Fruit fly (Drosophila melanogaster): Measurements from ENCODE around the gene CG6833.
A peak's percentile ranks its signal among the peaks of the same experiment; 100 is the strongest.

The CG6833 gene

DNA sequence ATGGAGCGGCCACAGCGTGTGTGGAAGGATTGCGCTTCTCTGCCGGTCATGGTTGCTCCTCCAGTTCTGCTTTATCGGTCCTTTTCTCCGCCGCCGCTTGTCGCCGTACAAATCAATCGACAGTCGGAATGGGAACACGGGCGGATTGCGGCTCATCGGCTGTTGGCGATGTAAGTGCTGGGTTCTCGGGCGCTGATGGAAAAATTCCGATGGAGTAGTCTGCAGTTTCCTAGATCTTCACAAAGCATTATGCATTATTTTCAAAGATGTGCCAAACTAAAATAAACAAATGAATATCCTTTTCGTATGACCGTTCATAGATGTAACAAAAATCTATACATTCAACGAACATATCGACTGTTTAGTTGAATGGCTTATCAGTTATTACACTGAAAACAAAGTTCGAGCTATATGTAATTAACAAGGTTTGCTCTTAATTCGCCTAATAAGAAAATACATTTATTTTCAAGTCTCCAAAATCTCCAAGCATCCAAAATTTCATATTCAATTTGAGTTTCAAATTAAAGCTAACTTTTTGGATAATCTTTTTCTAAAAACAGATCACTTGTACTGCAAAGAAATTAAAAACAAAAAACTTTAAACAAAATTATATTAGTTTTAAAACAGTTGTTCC is 1.3 kb upstream of the CG6833 start, which contains the start of gene Neurl4:
Gene Neurl4, minus strand, starts transcription at position 273 of the 634 bp plus-strand sequence.
- no peak for TF ChIP-seq croc (GFP tag; conservative IDR thresholded peaks at IDR 0.05)
- TF ChIP-seq YL-1 (GFP tag; optimal IDR thresholded peaks at IDR 0.05): peak; percentile 31
- TF ChIP-seq fd96Cb (tag; optimal IDR thresholded peaks at IDR 0.05): peak; percentile 47
- no peak for TF ChIP-seq CG1603 (tag; optimal IDR thresholded peaks at IDR 0.05)
- TF ChIP-seq wor (GFP tag; IDR thresholded peaks at IDR 0.05): peak; percentile 43; the same call in 1 of the 2 replicates
- peak; percentile 88 for TF ChIP-seq Med (GFP tag)
- no peak for TF ChIP-seq Hr78 (GFP tag; optimal IDR thresholded peaks at IDR 0.05)
- TF ChIP-seq Ets65A (GFP tag): peak; percentile 88
- peak; percentile 53 for TF ChIP-seq CG30431 (GFP tag; optimal IDR thresholded peaks at IDR 0.05)
- TF ChIP-seq hth (optimal IDR thresholded peaks at IDR 0.05): no peak
- peak; percentile 46; the same call in 1 of the 4 replicates for TF ChIP-seq Gug (GFP tag; IDR thresholded peaks at IDR 0.05)
- TF ChIP-seq otp (GFP tag; IDR thresholded peaks at IDR 0.05): peak; percentile 61; the same call in 2 of the 3 replicates
- TF ChIP-seq HLH3B (GFP tag; IDR thresholded peaks at IDR 0.05): peak; percentile 58
- TF ChIP-seq Nf-YA (GFP tag; IDR thresholded peaks at IDR 0.05): peak; percentile 50; the same call in 1 of the 2 replicates
- TF ChIP-seq scrt (GFP tag; optimal IDR thresholded peaks at IDR 0.05): no peak
- TF ChIP-seq BEAF-32 (GFP tag; optimal IDR thresholded peaks at IDR 0.05): peak; percentile 51
- peak; percentile 58 to 80 for TF ChIP-seq dpn (GFP tag; optimal IDR thresholded peaks at IDR 0.05)
- peak; percentile 32 for TF ChIP-seq CG7556 (GFP tag; optimal IDR thresholded peaks at IDR 0.05)
- peak; percentile 83 for TF ChIP-seq Hsf (GFP tag; optimal IDR thresholded peaks at IDR 0.05)
- peak; percentile 22 for TF ChIP-seq Mad (GFP tag; optimal IDR thresholded peaks at IDR 0.05)
- no peak for TF ChIP-seq pan (optimal IDR thresholded peaks at IDR 0.05)
- TF ChIP-seq pan (GFP tag; optimal IDR thresholded peaks at IDR 0.05 in 1 of 2, IDR thresholded peaks at IDR 0.05 in 1 of 2): peak in 1 of 2 experiments; percentile 63
- TF ChIP-seq mam (GFP tag; optimal IDR thresholded peaks at IDR 0.05): peak; percentile 82
- peak; percentile 74 for TF ChIP-seq bab2 (GFP tag; optimal IDR thresholded peaks at IDR 0.05)
- no peak for TF ChIP-seq fd64A (GFP tag; optimal IDR thresholded peaks at IDR 0.05)
- TF ChIP-seq toy (GFP tag; IDR thresholded peaks at IDR 0.05): no peak
- peak; percentile 51 for TF ChIP-seq Antp (GFP tag; optimal IDR thresholded peaks at IDR 0.05)
- peak; percentile 45 for TF ChIP-seq Lhr (GFP tag; optimal IDR thresholded peaks at IDR 0.05)
- peak; percentile 75 for TF ChIP-seq CG33557 (GFP tag; optimal IDR thresholded peaks at IDR 0.05)
- TF ChIP-seq seq (GFP tag; IDR thresholded peaks at IDR 0.05): no peak
- TF ChIP-seq MBD-R2 (GFP tag; IDR thresholded peaks at IDR 0.05): peak; percentile 69
- no peak for TF ChIP-seq Max (GFP tag; optimal IDR thresholded peaks at IDR 0.05)
- TF ChIP-seq Hey (tag; optimal IDR thresholded peaks at IDR 0.05): no peak
- peak; percentile 24 for TF ChIP-seq CG15011 (GFP tag; optimal IDR thresholded peaks at IDR 0.05)
- no peak for TF ChIP-seq D19A (tag; optimal IDR thresholded peaks at IDR 0.05)
- TF ChIP-seq Sry-β (GFP tag; optimal IDR thresholded peaks at IDR 0.05): no peak
- no peak for TF ChIP-seq aop (GFP tag; IDR thresholded peaks at IDR 0.05)
- TF ChIP-seq ato (GFP tag; IDR thresholded peaks at IDR 0.05; ENCODE audit: partially characterized antibody): no peak
- no peak for TF ChIP-seq CG4707 (GFP tag; optimal IDR thresholded peaks at IDR 0.05)
- TF ChIP-seq disco-r (GFP tag; optimal IDR thresholded peaks at IDR 0.05): no peak
- TF ChIP-seq btn (GFP tag; optimal IDR thresholded peaks at IDR 0.05): no peak
- peak; percentile 53; the same call in 1 of the 3 replicates for TF ChIP-seq zfh1 (GFP tag; IDR thresholded peaks at IDR 0.05)
- TF ChIP-seq fd3F (GFP tag; optimal IDR thresholded peaks at IDR 0.05): peak; percentile 66
- TF ChIP-seq ranshi (GFP tag; IDR thresholded peaks at IDR 0.05): peak; percentile 62
- no peak for TF ChIP-seq CG4404 (GFP tag; IDR thresholded peaks at IDR 0.05)
- TF ChIP-seq CG3407 (GFP tag; optimal IDR thresholded peaks at IDR 0.05): peak; percentile 8
- TF ChIP-seq Bgb (GFP tag; IDR thresholded peaks at IDR 0.05; ENCODE audit: partially characterized antibody): no peak
- TF ChIP-seq Oaz (GFP tag; IDR thresholded peaks at IDR 0.05): peak; percentile 24; the same call in 1 of the 2 replicates
- peak in 1 of 2 experiments; percentile 36 for TF ChIP-seq crp (GFP tag; optimal IDR thresholded peaks at IDR 0.05)
- TF ChIP-seq CG11398 (GFP tag; optimal IDR thresholded peaks at IDR 0.05): peak; percentile 61

All from whole organism, embryonic.